Worm (Caenorhabditis elegans) whole organism, L2 larva: ENCODE data around the gene dyf-2.

ENCODE experiments used
- R02D3.7 ChIP-seq: fragments of 150-350 bp; optimal IDR thresholded peaks from 2 replicates; lab custom pipeline; 2014; ENCODE audit warnings: missing biosample characterization, missing genetic modification characterization
- unc-55 ChIP-seq: fragments of 150-350 bp; sonication (generic microtip); optimal IDR thresholded peaks from 3 replicates; lab custom pipeline; 2014; ENCODE audit warnings: missing biosample characterization, missing genetic modification reagents, missing genetic modification characterization

DNA sequence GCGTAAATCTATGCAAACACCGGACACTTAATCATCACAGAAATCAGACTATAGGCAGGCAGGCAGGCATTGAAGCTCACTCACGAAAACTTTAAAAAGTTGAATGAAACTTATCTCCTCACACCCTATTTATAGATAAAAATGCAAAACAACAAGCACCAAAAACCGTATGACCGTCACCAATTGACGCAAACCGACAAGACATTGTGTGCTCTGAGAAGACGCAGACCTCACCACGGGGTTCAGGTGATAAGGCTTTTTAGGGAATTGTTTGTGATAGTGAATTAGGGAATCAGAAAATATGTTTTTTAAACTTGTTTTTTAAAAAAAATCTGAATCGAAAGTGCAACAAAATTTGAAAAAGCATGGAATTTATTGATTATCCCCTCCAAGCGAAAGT, 59.6 kb downstream of the dyf-2 start, which contains the start of gene T12D8.5:
- no peak for TF ChIP-seq R02D3.7 (tag; lab: Kevin White, UChicago)
- TF ChIP-seq unc-55 (GFP tag; lab: Kevin White, UChicago) = no peak
